Fruit fly (Drosophila melanogaster): Measurements from ENCODE around the gene CG1208.

The CG1208 gene

dm6 chr3R:5831339-5831738, at the start of gene CG1208:
Gene CG1208 (plus strand): TSS chr3R:5831639.
- peak; percentile 86 for TF ChIP-seq Adf1 (GFP tag; IDR thresholded peaks at IDR 0.05)
- TF ChIP-seq sug (tag; optimal IDR thresholded peaks at IDR 0.05) = peak; percentile 2
- TF ChIP-seq NFAT (GFP tag; IDR thresholded peaks at IDR 0.05) = 0 out of 2 replicates have a peak, but pooled peaks have one; percentile 5
- TF ChIP-seq Sry-δ (GFP tag; optimal IDR thresholded peaks at IDR 0.05) = no peak

- TF ChIP-seq jumu (GFP tag; optimal IDR thresholded peaks at IDR 0.05) = peak; percentile 87
- TF ChIP-seq ab (GFP tag; optimal IDR thresholded peaks at IDR 0.05) = peak; percentile 82
- TF ChIP-seq bowl (GFP tag; IDR thresholded peaks at IDR 0.05) = no peak
- TF ChIP-seq CG8089 (GFP tag; optimal IDR thresholded peaks at IDR 0.05) = peak; percentile 87
- peak; percentile 53; the same call in 1 of the 3 replicates for TF ChIP-seq CG11560 (tag; IDR thresholded peaks at IDR 0.05)
- peak; percentile 90 for TF ChIP-seq CG9609 (GFP tag; optimal IDR thresholded peaks at IDR 0.05)
- TF ChIP-seq gro (GFP tag; optimal IDR thresholded peaks at IDR 0.05) = peak; percentile 78
- TF ChIP-seq chif (GFP tag; optimal IDR thresholded peaks at IDR 0.05) = peak; percentile 89 to 90
- TF ChIP-seq Dad (GFP tag; optimal IDR thresholded peaks at IDR 0.05) = peak; percentile 88
- TF ChIP-seq CG13424 (tag; optimal IDR thresholded peaks at IDR 0.05) = peak; percentile 71
- TF ChIP-seq CG6654 (GFP tag; optimal IDR thresholded peaks at IDR 0.05) = peak; percentile 49
- peak; percentile 21 for TF ChIP-seq Hey (tag; optimal IDR thresholded peaks at IDR 0.05)
- TF ChIP-seq abd-A (tag; optimal IDR thresholded peaks at IDR 0.05) = no peak
- TF ChIP-seq ftz-f1 (GFP tag; optimal IDR thresholded peaks at IDR 0.05) = peak; percentile 4
- TF ChIP-seq Hsf (GFP tag; optimal IDR thresholded peaks at IDR 0.05) = peak; percentile 93
- TF ChIP-seq CG1233 (GFP tag; optimal IDR thresholded peaks at IDR 0.05) = peak; percentile 65
- peak; percentile 64 for TF ChIP-seq Elba2 (GFP tag; optimal IDR thresholded peaks at IDR 0.05)
- TF ChIP-seq CG11723 (GFP tag; optimal IDR thresholded peaks at IDR 0.05) = peak; percentile 57
- TF ChIP-seq Aef1 (GFP tag; IDR thresholded peaks at IDR 0.05) = peak; percentile 76
- TF ChIP-seq lov (optimal IDR thresholded peaks at IDR 0.05) = no peak
- TF ChIP-seq lov (GFP tag; IDR thresholded peaks at IDR 0.05) = no peak
- peak; percentile 68 for TF ChIP-seq ssp (GFP tag; IDR thresholded peaks at IDR 0.05)
- TF ChIP-seq sisA (GFP tag; IDR thresholded peaks at IDR 0.05) = peak; percentile 78
- TF ChIP-seq CG32772 (GFP tag; IDR thresholded peaks at IDR 0.05) = peak; percentile 60
- TF ChIP-seq emc (GFP tag; optimal IDR thresholded peaks at IDR 0.05) = peak; percentile 67
- peak; percentile 75 for TF ChIP-seq CG18262 (tag; optimal IDR thresholded peaks at IDR 0.05)
- TF ChIP-seq so (GFP tag; IDR thresholded peaks at IDR 0.05) = no peak
- peak in 1 of 3 experiments; percentile 81 for TF ChIP-seq lola (GFP tag; optimal IDR thresholded peaks at IDR 0.05)
- TF ChIP-seq Meics (GFP tag; optimal IDR thresholded peaks at IDR 0.05) = peak; percentile 76
- TF ChIP-seq CG3407 (GFP tag; optimal IDR thresholded peaks at IDR 0.05) = peak; percentile 59
- no peak for TF ChIP-seq D (optimal IDR thresholded peaks at IDR 0.05)
- TF ChIP-seq D (GFP tag; optimal IDR thresholded peaks at IDR 0.05) = peak; percentile 72
- TF ChIP-seq CG7745 (tag; optimal IDR thresholded peaks at IDR 0.05) = no peak
- peak; percentile 75 for TF ChIP-seq inv (GFP tag; IDR thresholded peaks at IDR 0.05; ENCODE audit: partially characterized antibody)
- TF ChIP-seq GATAe (GFP tag; conservative IDR thresholded peaks at IDR 0.05) = no peak
- TF ChIP-seq CG5953 (GFP tag; IDR thresholded peaks at IDR 0.05) = no peak
- peak; percentile 87 for TF ChIP-seq Ets97D (GFP tag; optimal IDR thresholded peaks at IDR 0.05)
- no peak for TF ChIP-seq Doc2 (GFP tag; IDR thresholded peaks at IDR 0.05)
- peak; percentile 82 for TF ChIP-seq CG18599 (GFP tag; optimal IDR thresholded peaks at IDR 0.05)
- TF ChIP-seq Spps (tag; optimal IDR thresholded peaks at IDR 0.05) = peak; percentile 24
- TF ChIP-seq CG7556 (GFP tag; optimal IDR thresholded peaks at IDR 0.05) = peak; percentile 85
- TF ChIP-seq Blimp-1 (GFP tag; optimal IDR thresholded peaks at IDR 0.05) = peak; percentile 56
- peak; percentile 75 for TF ChIP-seq Oli (tag; optimal IDR thresholded peaks at IDR 0.05)
Measured at dm6 chr3R:5789025-5789953, 42.1 kb upstream of the CG1208 start, which contains the start of the genes Hat1 and Rpn5. Gene Hat1 (minus strand): TSS chr3R:5789384. Gene Rpn5 (plus strand): TSS chr3R:5789493.
